Worm (Caenorhabditis elegans) whole organism, L1 larva: Measurements from ENCODE around the gene ZK1307.3.

Experiments
- C04F5.9 ChIP-seq: sonication (generic microtip); optimal IDR thresholded peaks from 2 replicates; lab custom pipeline; 2016; ENCODE audit warnings: missing genetic modification characterization, missing compliant biosample characterization
- C16A3.4 ChIP-seq: fragments of 150-350 bp; optimal IDR thresholded peaks from 2 replicates; lab custom pipeline; 2014; ENCODE audit warnings: missing biosample characterization, missing genetic modification characterization
- C34B4.2 ChIP-seq: sonication (generic microtip); optimal IDR thresholded peaks from 2 replicates; lab custom pipeline; 2017; ENCODE audit warnings: mild to moderate bottlenecking, missing genetic modification characterization, missing compliant biosample characterization
- F16B12.6 ChIP-seq: fragments of 150-350 bp; optimal IDR thresholded peaks from 2 replicates; lab custom pipeline; 2014; ENCODE audit warnings: missing biosample characterization, missing genetic modification characterization
- Y116A8C.19 ChIP-seq: sonication (generic microtip); optimal IDR thresholded peaks from 2 replicates; lab custom pipeline; 2016; ENCODE audit warnings: missing compliant biosample characterization, missing genetic modification characterization, borderline replicate concordance
- aha-1 ChIP-seq: fragments of 150-350 bp; optimal IDR thresholded peaks from 2 replicates; lab custom pipeline; 2014; ENCODE audit warnings: missing biosample characterization, missing genetic modification characterization
- blmp-1 ChIP-seq: fragments of 150-350 bp; optimal IDR thresholded peaks from 2 replicates; lab custom pipeline; 2014; ENCODE audit warnings: missing biosample characterization, missing genetic modification characterization
- ceh-63 ChIP-seq: fragments of 200-800 bp; sonication (Bioruptor generic); optimal IDR thresholded peaks from 2 replicates; lab custom pipeline; 2018; ENCODE audit warnings: mild to moderate bottlenecking, missing genetic modification characterization, missing compliant biosample characterization
- ceh-82 ChIP-seq, 3 experiments: fragments of 150-350 bp in 1 of 3; sonication (generic microtip) in 2 of 3; optimal IDR thresholded peaks; 2 replicates each; lab custom pipeline; 2014 to 2017; ENCODE audit warnings: missing biosample characterization in 3 of 3, missing genetic modification characterization in 3 of 3
- ceh-88 ChIP-seq: fragments of 200-800 bp; sonication (Bioruptor generic); IDR thresholded peaks from 2 replicates; pipeline ENCODE4 v1.3.6; 2022; ENCODE audit warnings: missing genetic modification characterization, missing compliant biosample characterization
- ces-1 ChIP-seq: fragments of 150-350 bp; optimal IDR thresholded peaks from 2 replicates; lab custom pipeline; 2014; ENCODE audit warnings: missing biosample characterization, missing genetic modification reagents, missing genetic modification characterization
- dsc-1 ChIP-seq: sonication (generic microtip); optimal IDR thresholded peaks from 2 replicates; lab custom pipeline; 2016; ENCODE audit warnings: mild to moderate bottlenecking, missing genetic modification characterization, missing compliant biosample characterization
- efl-3 ChIP-seq: fragments of 200-800 bp; sonication (Bioruptor generic); optimal IDR thresholded peaks from 2 replicates; lab custom pipeline; 2018; ENCODE audit warnings: mild to moderate bottlenecking, missing genetic modification characterization, missing compliant biosample characterization
- egl-13 ChIP-seq: sonication (generic microtip); optimal IDR thresholded peaks from 2 replicates; lab custom pipeline; 2016; ENCODE audit warnings: missing genotype, missing genetic modification reagents, missing genetic modification characterization, missing compliant biosample characterization
- elt-2 ChIP-seq: sonication (generic microtip); optimal IDR thresholded peaks from 2 replicates; lab custom pipeline; 2016; ENCODE audit warnings: missing genetic modification characterization, mild to moderate bottlenecking, inconsistent platforms, missing compliant biosample characterization, missing genetic modification reagents
- ets-5 ChIP-seq: fragments of 200-800 bp; sonication (Bioruptor generic); IDR thresholded peaks from 2 replicates; pipeline ENCODE4 v1.3.6; 2022; ENCODE audit warnings: missing genetic modification characterization, missing compliant biosample characterization
- fkh-8 ChIP-seq: sonication (generic microtip); optimal IDR thresholded peaks from 2 replicates; lab custom pipeline; 2016; ENCODE audit warnings: mild to moderate bottlenecking, missing genetic modification characterization, missing compliant biosample characterization
- fos-1 ChIP-seq: fragments of 150-350 bp; optimal IDR thresholded peaks from 2 replicates; lab custom pipeline; 2014; ENCODE audit warnings: missing biosample characterization, missing genetic modification characterization
- grh-1 ChIP-seq: fragments of 200-800 bp; sonication (Bioruptor generic); IDR thresholded peaks from 2 replicates; pipeline ENCODE4 v1.3.6; 2022; ENCODE audit warnings: missing genetic modification reagents, missing genetic modification characterization, missing compliant biosample characterization
- hlh-17 ChIP-seq: fragments of 200-800 bp; sonication (Bioruptor generic); optimal IDR thresholded peaks from 2 replicates; lab custom pipeline; 2018; ENCODE audit warnings: missing genetic modification characterization, mild to moderate bottlenecking, missing compliant biosample characterization, moderate library complexity, borderline replicate concordance
- hlh-4 ChIP-seq: sonication (generic microtip); optimal IDR thresholded peaks from 2 replicates; lab custom pipeline; 2016; ENCODE audit warnings: mild to moderate bottlenecking, missing genetic modification characterization, missing compliant biosample characterization
- hpl-2 ChIP-seq: fragments of 150-350 bp; optimal IDR thresholded peaks from 2 replicates; lab custom pipeline; 2014; ENCODE audit warnings: missing biosample characterization, missing genetic modification reagents, missing genetic modification characterization
- irx-1 ChIP-seq: sonication (generic microtip); optimal IDR thresholded peaks from 2 replicates; lab custom pipeline; 2016; ENCODE audit warnings: missing genetic modification characterization, missing compliant biosample characterization
- isw-1 ChIP-seq: fragments of 200-800 bp; sonication (Bioruptor generic); IDR thresholded peaks from 2 replicates; pipeline ENCODE4 v1.3.6; 2022; ENCODE audit warnings: missing genetic modification characterization, missing compliant biosample characterization
- jun-1 ChIP-seq: fragments of 150-350 bp; optimal IDR thresholded peaks from 2 replicates; lab custom pipeline; 2014; ENCODE audit warnings: missing biosample characterization, missing genetic modification reagents, missing genetic modification characterization
- lin-13 ChIP-seq: fragments of 150-350 bp; optimal IDR thresholded peaks from 2 replicates; lab custom pipeline; 2014; ENCODE audit warnings: missing biosample characterization, missing genetic modification reagents, missing genetic modification characterization
- lin-35 ChIP-seq, 2 experiments: fragments of 150-350 bp; optimal IDR thresholded peaks; 2 replicates each; lab custom pipeline; 2014; ENCODE audit warnings: missing biosample characterization in 2 of 2, missing genetic modification characterization in 2 of 2, missing genetic modification reagents in 2 of 2
- lsy-2 ChIP-seq, 2 experiments: fragments of 150-350 bp; optimal IDR thresholded peaks; 2 replicates each; lab custom pipeline; 2014; ENCODE audit warnings: missing biosample characterization in 2 of 2, missing genetic modification characterization in 2 of 2
- mab-9 ChIP-seq: fragments of 200-800 bp; sonication (Bioruptor generic); IDR thresholded peaks from 2 replicates; pipeline ENCODE4 v1.3.6; 2022; ENCODE audit warnings: missing genetic modification reagents, missing genetic modification characterization, missing compliant biosample characterization
- mef-2 ChIP-seq: fragments of 150-350 bp; optimal IDR thresholded peaks from 2 replicates; lab custom pipeline; 2014; ENCODE audit warnings: missing biosample characterization, missing genetic modification characterization
- mep-1 ChIP-seq: fragments of 150-350 bp; optimal IDR thresholded peaks from 2 replicates; lab custom pipeline; 2014; ENCODE audit warnings: missing biosample characterization, missing genetic modification characterization
- nhr-12 ChIP-seq: sonication (generic microtip); optimal IDR thresholded peaks from 2 replicates; lab custom pipeline; 2017; ENCODE audit warnings: missing biosample characterization, missing genetic modification characterization
- nhr-19 ChIP-seq: fragments of 200-800 bp; sonication (Bioruptor generic); conservative IDR thresholded peaks from 2 replicates; pipeline ENCODE4 v1.3.6; 2022; ENCODE audit warnings: missing genetic modification characterization, missing compliant biosample characterization
- nhr-237 ChIP-seq: fragments of 150-350 bp; optimal IDR thresholded peaks from 2 replicates; lab custom pipeline; 2014; ENCODE audit warnings: missing biosample characterization, missing genetic modification characterization
- nhr-28 ChIP-seq: fragments of 150-350 bp; optimal IDR thresholded peaks from 2 replicates; lab custom pipeline; 2014; ENCODE audit warnings: missing biosample characterization, missing genetic modification characterization
- nhr-47 ChIP-seq: sonication (generic microtip); optimal IDR thresholded peaks from 2 replicates; lab custom pipeline; 2016; ENCODE audit warnings: mild to moderate bottlenecking, missing genetic modification characterization, moderate library complexity, missing compliant biosample characterization
- nhr-71 ChIP-seq: sonication (generic microtip); optimal IDR thresholded peaks from 2 replicates; lab custom pipeline; 2016; ENCODE audit warnings: mild to moderate bottlenecking, missing genetic modification characterization, moderate library complexity, missing compliant biosample characterization
- nhr-76 ChIP-seq: sonication (generic microtip); optimal IDR thresholded peaks from 2 replicates; lab custom pipeline; 2017; ENCODE audit warnings: missing biosample characterization, missing genetic modification characterization
- nhr-77 ChIP-seq: fragments of 150-350 bp; optimal IDR thresholded peaks from 2 replicates; lab custom pipeline; 2014; ENCODE audit warnings: missing biosample characterization, missing genetic modification characterization
- nhr-84 ChIP-seq: sonication (generic microtip); optimal IDR thresholded peaks from 2 replicates; lab custom pipeline; 2017; ENCODE audit warnings: missing biosample characterization, missing genetic modification characterization
- nhr-90 ChIP-seq: sonication (generic microtip); optimal IDR thresholded peaks from 2 replicates; lab custom pipeline; 2016; ENCODE audit warnings: mild to moderate bottlenecking, missing genetic modification characterization, missing compliant biosample characterization; ENCODE audit not compliant: poor library complexity
- pag-3 ChIP-seq: sonication (generic microtip); optimal IDR thresholded peaks from 2 replicates; lab custom pipeline; 2017; ENCODE audit warnings: missing genetic modification characterization, mild to moderate bottlenecking, missing compliant biosample characterization, antibody characterized with exemption, borderline replicate concordance; ENCODE audit not compliant: insufficient read depth
- pax-3 ChIP-seq: fragments of 200-800 bp; sonication (Bioruptor generic); optimal IDR thresholded peaks from 2 replicates; lab custom pipeline; 2018; ENCODE audit warnings: mild to moderate bottlenecking, missing genetic modification characterization, moderate library complexity, missing compliant biosample characterization
- pqm-1 ChIP-seq: sonication (generic microtip); optimal IDR thresholded peaks from 3 replicates; lab custom pipeline; 2017; ENCODE audit warnings: missing biosample characterization, missing genetic modification characterization
- rnt-1 ChIP-seq: sonication (generic microtip); optimal IDR thresholded peaks from 2 replicates; lab custom pipeline; 2016; ENCODE audit warnings: mild to moderate bottlenecking, missing genetic modification characterization, moderate library complexity, missing compliant biosample characterization
- skn-1 ChIP-seq: fragments of 150-350 bp; optimal IDR thresholded peaks from 2 replicates; lab custom pipeline; 2014; ENCODE audit warnings: missing biosample characterization, missing genetic modification characterization
- snpc-4 ChIP-seq: fragments of 150-350 bp; optimal IDR thresholded peaks from 2 replicates; lab custom pipeline; 2014; ENCODE audit warnings: missing biosample characterization, missing genetic modification characterization
- tbx-2 ChIP-seq: sonication (generic microtip); optimal IDR thresholded peaks from 2 replicates; lab custom pipeline; 2016; ENCODE audit warnings: missing genetic modification characterization, missing compliant biosample characterization
- unc-130 ChIP-seq: fragments of 150-350 bp; optimal IDR thresholded peaks from 2 replicates; lab custom pipeline; 2017; ENCODE audit warnings: missing biosample characterization, missing genetic modification characterization, inconsistent platforms
- unc-86 ChIP-seq: sonication (generic microtip); optimal IDR thresholded peaks from 2 replicates; lab custom pipeline; 2016; ENCODE audit warnings: missing genetic modification characterization, missing compliant biosample characterization
- unc-98 ChIP-seq: fragments of 200-800 bp; sonication (Bioruptor generic); IDR thresholded peaks from 2 replicates; pipeline ENCODE4 v1.3.6; 2022; ENCODE audit warnings: missing genetic modification characterization, missing compliant biosample characterization
- vab-15 ChIP-seq: sonication (generic microtip); optimal IDR thresholded peaks from 2 replicates; lab custom pipeline; 2017; ENCODE audit warnings: missing genotype, mild to moderate bottlenecking, missing genetic modification characterization, missing compliant biosample characterization
- ztf-11 ChIP-seq, 2 experiments: sonication (generic microtip); optimal IDR thresholded peaks; 2 replicates each; lab custom pipeline; 2016 to 2017; ENCODE audit warnings: missing genetic modification characterization in 2 of 2, missing biosample characterization in 1 of 2, missing compliant biosample characterization in 1 of 2

ZK1307.3 gene

DNA sequence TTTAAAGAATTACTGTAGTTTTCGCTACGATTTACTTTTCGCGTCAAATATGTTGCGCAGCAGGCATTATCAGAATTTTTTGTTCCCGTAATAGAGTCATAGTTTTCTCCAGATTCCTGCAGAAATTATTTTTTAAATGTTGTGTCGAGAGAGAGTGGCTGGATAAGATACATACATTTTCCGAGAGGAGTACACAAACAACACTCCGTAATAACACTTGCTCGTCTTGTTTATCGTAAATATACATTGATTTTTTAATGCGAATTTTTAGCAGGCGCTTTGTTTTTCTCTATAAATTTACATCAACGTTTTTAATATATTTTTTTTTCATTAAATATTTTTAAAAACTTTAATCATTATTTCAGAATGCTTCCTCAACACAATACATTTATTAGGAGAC is 16.1 kb upstream of the ZK1307.3 start, which contains the start of gene taf-8 (continued):
- TF ChIP-seq hlh-4 (no peak), ceh-88 (GFP tag; lab: Robert Waterston, UW) (0 out of 2 replicates have a peak, but pooled peaks have one; percentile 15), ceh-63 (GFP tag; lab: Kevin White, UChicago) (no peak), aha-1 (no peak), ceh-82 (tag; optimal IDR thresholded peaks at IDR 0.05; lab: Kevin White, UChicago) (peak; percentile 9 to 69 (median 62)), nhr-19 (GFP tag; lab: Robert Waterston, UW) (peak; percentile 74), mef-2 (tag; lab: Kevin White, UChicago) (no peak), nhr-77 (tag; lab: Kevin White, UChicago) (peak; percentile 22), grh-1 (GFP tag; lab: Robert Waterston, UW) (no peak), lin-35 (GFP tag; optimal IDR thresholded peaks at IDR 0.05; lab: Kevin White, UChicago) (peak; percentile 72 to 73), egl-13 (peak; percentile 8), mab-9 (GFP tag; lab: Robert Waterston, UW) (no peak), unc-130 (tag; lab: Kevin White, UChicago) (peak; percentile 23), Y116A8C.19 (tag; lab: Kevin White, UChicago) (no peak), blmp-1 (tag; lab: Kevin White, UChicago) (no peak), fos-1 (tag; lab: Kevin White, UChicago) (peak; percentile 37), fkh-8 (tag; lab: Kevin White, UChicago) (peak; percentile 54), nhr-237 (tag; lab: Kevin White, UChicago) (no peak), vab-15 (no peak), nhr-84 (tag; lab: Kevin White, UChicago) (no peak), jun-1 (tag; lab: Kevin White, UChicago) (no peak), ztf-11 (tag; optimal IDR thresholded peaks at IDR 0.05; lab: Kevin White, UChicago) (peak in 1 of 2 experiments; percentile 34), unc-98 (GFP tag; lab: Robert Waterston, UW) (no peak), C16A3.4 (tag; lab: Kevin White, UChicago) (peak; percentile 69), mep-1 (no peak), nhr-12 (tag; lab: Kevin White, UChicago) (no peak), C34B4.2 (tag; lab: Kevin White, UChicago) (no peak), hlh-17 (GFP tag; lab: Kevin White, UChicago) (no peak), ets-5 (GFP tag; lab: Robert Waterston, UW) (no peak), ces-1 (GFP tag; lab: Kevin White, UChicago) (no peak), hpl-2 (no peak), F16B12.6 (tag; lab: Kevin White, UChicago) (peak; percentile 31), tbx-2 (tag; lab: Kevin White, UChicago) (peak; percentile 71), irx-1 (peak; percentile 32), unc-86 (tag; lab: Kevin White, UChicago) (peak; percentile 20), nhr-90 (peak; percentile 50), nhr-47 (tag; lab: Kevin White, UChicago) (peak; percentile 79), nhr-28 (tag; lab: Kevin White, UChicago) (no peak), pax-3 (tag; lab: Kevin White, UChicago) (no peak), lin-13 (GFP tag; lab: Kevin White, UChicago) (peak; percentile 25), C04F5.9 (tag; lab: Kevin White, UChicago) (no peak), dsc-1 (peak; percentile 52), lsy-2 (tag; optimal IDR thresholded peaks at IDR 0.05; lab: Kevin White, UChicago) (peak; percentile 82 to 83), elt-2 (tag; lab: Kevin White, UChicago) (no peak), nhr-71 (tag; lab: Kevin White, UChicago) (peak; percentile 76), efl-3 (no peak), snpc-4 (tag; lab: Kevin White, UChicago) (peak; percentile 33), rnt-1 (tag; lab: Kevin White, UChicago) (peak; percentile 62), pqm-1 (tag; lab: Kevin White, UChicago) (no peak), isw-1 (GFP tag; lab: Robert Waterston, UW) (peak; percentile 33), pag-3 (tag; lab: Kevin White, UChicago) (no peak), nhr-76 (tag; lab: Kevin White, UChicago) (no peak), skn-1 (tag; lab: Kevin White, UChicago) (peak; percentile 13)
